Fruit fly (Drosophila melanogaster): ENCODE results near the gene spel1.

Gene spel1

DNA sequence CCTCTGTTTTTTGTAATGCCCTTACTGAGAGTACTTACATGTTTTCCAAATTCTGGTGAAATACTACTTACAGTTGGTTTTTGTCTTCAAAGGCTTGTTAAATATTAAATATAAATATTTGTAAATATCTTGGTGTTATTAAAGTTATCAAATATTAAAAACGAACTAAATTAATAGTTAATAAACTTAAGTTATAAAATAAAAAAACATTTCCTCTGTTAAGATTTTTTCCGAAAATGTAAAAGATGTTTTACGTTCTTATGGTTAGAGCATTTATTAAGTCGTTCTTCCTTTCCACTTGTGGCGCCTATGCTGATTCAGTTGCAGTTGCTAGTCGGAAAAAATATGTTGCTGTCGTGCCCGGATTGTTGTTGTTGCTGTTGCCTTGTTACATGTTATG lies 51.5 kb downstream of the spel1 start (continued):
- TF ChIP-seq CG7368 (GFP tag; optimal IDR thresholded peaks at IDR 0.05), result no peak
- no peak for TF ChIP-seq CG6808 (GFP tag; optimal IDR thresholded peaks at IDR 0.05)
- no peak for TF ChIP-seq pdm3 (GFP tag; optimal IDR thresholded peaks at IDR 0.05)
- TF ChIP-seq CG6854 (GFP tag; optimal IDR thresholded peaks at IDR 0.05), result no peak
- peak; percentile 42 for TF ChIP-seq dsx (GFP tag; optimal IDR thresholded peaks at IDR 0.05; ENCODE audit: poor library complexity, severe bottlenecking)
- no peak for TF ChIP-seq Ets21C (GFP tag; optimal IDR thresholded peaks at IDR 0.05)
- TF ChIP-seq Gug (GFP tag; IDR thresholded peaks at IDR 0.05), result no peak
- TF ChIP-seq CG16779 (tag; optimal IDR thresholded peaks at IDR 0.05), result no peak
- TF ChIP-seq eg (GFP tag; IDR thresholded peaks at IDR 0.05), result no peak
- peak; percentile 66 for TF ChIP-seq CG32006 (GFP tag; optimal IDR thresholded peaks at IDR 0.05)
- no peak for TF ChIP-seq Sox102F (GFP tag; optimal IDR thresholded peaks at IDR 0.05)
- peak; percentile 34 for TF ChIP-seq CG6276 (GFP tag; optimal IDR thresholded peaks at IDR 0.05)
- peak in 1 of 2 experiments; percentile 48 for TF ChIP-seq salr (GFP tag; optimal IDR thresholded peaks at IDR 0.05)
- TF ChIP-seq Eip75B (GFP tag; optimal IDR thresholded peaks at IDR 0.05), result no peak
- no peak for TF ChIP-seq lz (GFP tag; optimal IDR thresholded peaks at IDR 0.05)
- TF ChIP-seq CG11762 (GFP tag; optimal IDR thresholded peaks at IDR 0.05; ENCODE audit: insufficient read depth), result peak; percentile 1
- TF ChIP-seq spab (GFP tag; optimal IDR thresholded peaks at IDR 0.05), result peak; percentile 10
- TF ChIP-seq CG34406 (GFP tag; optimal IDR thresholded peaks at IDR 0.05), result no peak
- TF ChIP-seq CG15336 (GFP tag; IDR thresholded peaks at IDR 0.05), result peak; percentile 52; the same call in 1 of the 2 replicates
- no peak for TF ChIP-seq Hr4 (GFP tag; optimal IDR thresholded peaks at IDR 0.05)
- no peak for TF ChIP-seq topi (GFP tag; optimal IDR thresholded peaks at IDR 0.05)
- peak; percentile 48; the same call in 1 of the 3 replicates for TF ChIP-seq CG8119 (GFP tag; IDR thresholded peaks at IDR 0.05)
- TF ChIP-seq CG6163 (GFP tag; IDR thresholded peaks at IDR 0.05), result no peak
- peak; percentile 27 for TF ChIP-seq Lpt (GFP tag; optimal IDR thresholded peaks at IDR 0.05)

- TF ChIP-seq CG8319 (GFP tag; optimal IDR thresholded peaks at IDR 0.05) (no peak), CG6163 (GFP tag; IDR thresholded peaks at IDR 0.05) (no peak), CG16779 (tag; optimal IDR thresholded peaks at IDR 0.05) (no peak), CG3032 (tag; optimal IDR thresholded peaks at IDR 0.05) (no peak), CG34406 (GFP tag; optimal IDR thresholded peaks at IDR 0.05) (no peak), vri (GFP tag; optimal IDR thresholded peaks at IDR 0.05) (no peak), Smox (GFP tag; optimal IDR thresholded peaks at IDR 0.05) (no peak), CG6276 (GFP tag; optimal IDR thresholded peaks at IDR 0.05) (no peak)
Measured at dm6 chr2L:14414291-14414893, 52.5 kb downstream of the spel1 start.

Data from whole organism, prepupa.